Fruit fly (Drosophila melanogaster) whole organism, pupa: ENCODE results near the gene Ns4.

Source experiments
- CG10348 ChIP-seq: fragments of 200-800 bp; sonication (Bioruptor generic); IDR thresholded peaks from 2 replicates; pipeline ENCODE4 v1.3.6; 2022; ENCODE audit warnings: missing biosample characterization, missing genetic modification characterization
- CG12605 ChIP-seq: fragments of 200-800 bp; sonication (Bioruptor generic); IDR thresholded peaks from 2 replicates; pipeline ENCODE4 v1.3.6; 2022; ENCODE audit warnings: missing biosample characterization, missing genetic modification characterization
- CG13204 ChIP-seq: fragments of 200-800 bp; sonication (Bioruptor generic); optimal IDR thresholded peaks from 2 replicates; lab custom pipeline; 2018; ENCODE audit warnings: missing biosample characterization, mild to moderate bottlenecking, missing genetic modification characterization, moderate library complexity
- CG14655 ChIP-seq: fragments of 200-800 bp; sonication (Bioruptor generic); optimal IDR thresholded peaks from 3 replicates; lab custom pipeline; 2017; ENCODE audit warnings: mild to moderate bottlenecking, missing biosample characterization, missing genetic modification reagents, missing genetic modification characterization
- CG15710 ChIP-seq: fragments of 200-800 bp; sonication (Bioruptor generic); optimal IDR thresholded peaks from 2 replicates; lab custom pipeline; 2018; ENCODE audit warnings: missing biosample characterization, mild to moderate bottlenecking, missing genetic modification characterization, moderate library complexity
- CG17806 ChIP-seq: fragments of 200-800 bp; sonication (Bioruptor generic); optimal IDR thresholded peaks from 2 replicates; lab custom pipeline; 2018; ENCODE audit warnings: missing biosample characterization, mild to moderate bottlenecking, missing genetic modification characterization, moderate library complexity
- CG32121 ChIP-seq: fragments of 200-800 bp; sonication (Bioruptor generic); IDR thresholded peaks from 2 replicates; pipeline ENCODE4 v1.3.6; 2022; ENCODE audit warnings: missing biosample characterization, missing genetic modification characterization
- CG34367 ChIP-seq: fragments of 200-800 bp; sonication (Bioruptor generic); optimal IDR thresholded peaks from 2 replicates; lab custom pipeline; 2018; ENCODE audit warnings: missing biosample characterization, mild to moderate bottlenecking, missing genetic modification characterization
- CG4496 ChIP-seq: fragments of 200-800 bp; sonication (Bioruptor generic); IDR thresholded peaks from 3 replicates; pipeline ENCODE4 v1.3.6; 2022; ENCODE audit warnings: missing biosample characterization, missing genetic modification characterization
- CG8159 ChIP-seq: fragments of 200-800 bp; sonication (Bioruptor generic); optimal IDR thresholded peaks from 3 replicates; lab custom pipeline; 2018; ENCODE audit warnings: missing biosample characterization, mild to moderate bottlenecking, missing genetic modification characterization, moderate library complexity
- CG8301 ChIP-seq: fragments of 200-800 bp; sonication (Bioruptor generic); optimal IDR thresholded peaks from 2 replicates; lab custom pipeline; 2018; ENCODE audit warnings: missing biosample characterization, mild to moderate bottlenecking, missing genetic modification characterization
- CG9948 ChIP-seq: fragments of 200-800 bp; sonication (Bioruptor generic); optimal IDR thresholded peaks from 2 replicates; lab custom pipeline; 2018; ENCODE audit warnings: missing biosample characterization, mild to moderate bottlenecking, missing genetic modification characterization, moderate library complexity
- D1 ChIP-seq: fragments of 200-800 bp; sonication (Bioruptor generic); optimal IDR thresholded peaks from 2 replicates; lab custom pipeline; 2018; ENCODE audit warnings: missing biosample characterization, mild to moderate bottlenecking, missing genetic modification characterization, moderate library complexity
- EcR ChIP-seq: fragments of 200-800 bp; sonication (Bioruptor generic); optimal IDR thresholded peaks from 3 replicates; lab custom pipeline; 2019; ENCODE audit warnings: missing biosample characterization, missing genetic modification characterization, mild to moderate bottlenecking, moderate library complexity, missing genetic modification reagents
- Ets98B ChIP-seq: fragments of 200-800 bp; sonication (Bioruptor generic); IDR thresholded peaks from 2 replicates; pipeline ENCODE4 v1.3.6; 2022; ENCODE audit warnings: missing biosample characterization, missing genetic modification characterization
- Pif1A ChIP-seq: fragments of 200-800 bp; sonication (Bioruptor generic); optimal IDR thresholded peaks from 3 replicates; lab custom pipeline; 2016; ENCODE audit warnings: missing biosample characterization, missing genetic modification characterization
- Pif1B ChIP-seq: fragments of 200-800 bp; sonication (Bioruptor generic); optimal IDR thresholded peaks from 3 replicates; lab custom pipeline; 2016; ENCODE audit warnings: missing biosample characterization, missing genetic modification characterization
- Snoo ChIP-seq: fragments of 200-800 bp; sonication (Bioruptor generic); optimal IDR thresholded peaks from 3 replicates; lab custom pipeline; 2017; ENCODE audit warnings: missing biosample characterization, mild to moderate bottlenecking, missing genetic modification characterization, inconsistent platforms
- fd96Ca ChIP-seq: fragments of 200-800 bp; sonication (Bioruptor generic); IDR thresholded peaks from 3 replicates; pipeline ENCODE4 v1.3.6; 2022; ENCODE audit warnings: missing biosample characterization, missing genetic modification characterization
- gl ChIP-seq: fragments of 200-800 bp; sonication (Bioruptor generic); optimal IDR thresholded peaks from 2 replicates; lab custom pipeline; 2018; ENCODE audit warnings: missing biosample characterization, mild to moderate bottlenecking, missing genetic modification characterization
- rn ChIP-seq: fragments of 200-800 bp; sonication (Bioruptor generic); IDR thresholded peaks from 2 replicates; pipeline ENCODE4 v1.3.6; 2022; ENCODE audit warnings: missing biosample characterization, missing genetic modification characterization

The Ns4 gene

dm6 chr2L:20794656-20795055 lies 42.4 kb downstream of the Ns4 start:
- TF ChIP-seq CG8301 (tag; lab: Kevin White, UChicago), result no peak
- peak; percentile 78 for TF ChIP-seq CG4496 (GFP tag; lab: Robert Waterston, UW)
- TF ChIP-seq CG15710 (tag; lab: Kevin White, UChicago), result no peak
- TF ChIP-seq Ets98B (GFP tag; lab: Robert Waterston, UW), result no peak
- TF ChIP-seq, all 21 proteins: peak for 1

- TF ChIP-seq D1 (tag; lab: Kevin White, UChicago) (no peak), CG34367 (no peak), CG10348 (GFP tag; lab: Robert Waterston, UW) (no peak), CG15710 (tag; lab: Kevin White, UChicago) (no peak), Snoo (tag; lab: Kevin White, UChicago) (no peak)
Observed at dm6 chr2L:20795774-20796173, 43.5 kb downstream of the Ns4 start.

dm6 chr2L:20796758-20797514 lies 44.7 kb downstream of the Ns4 start, which contains the start of gene vari:
Gene vari (minus strand): TSS chr2L:20797042.
- TF ChIP-seq D1 (tag; lab: Kevin White, UChicago) (no peak), EcR (peak; percentile 4), Ets98B (GFP tag; lab: Robert Waterston, UW) (peak; percentile 20; the same call in 1 of the 2 replicates), CG4496 (GFP tag; lab: Robert Waterston, UW) (peak; percentile 0; the same call in 1 of the 3 replicates), CG8301 (tag; lab: Kevin White, UChicago) (no peak)

- TF ChIP-seq Pif1A (peak; percentile 57), CG32121 (GFP tag; lab: Robert Waterston, UW) (peak; percentile 45; the same call in 1 of the 2 replicates), CG8159 (tag; lab: Kevin White, UChicago) (peak; percentile 38), Snoo (tag; lab: Kevin White, UChicago) (peak; percentile 54), CG12605 (peak; percentile 37; the same call in 1 of the 2 replicates), CG17806 (tag; lab: Kevin White, UChicago) (peak; percentile 49), fd96Ca (peak; percentile 9; the same call in 1 of the 3 replicates), Ets98B (GFP tag; lab: Robert Waterston, UW) (peak; percentile 67), rn (no peak), gl (tag; lab: Kevin White, UChicago) (no peak), CG4496 (GFP tag; lab: Robert Waterston, UW) (peak; percentile 71; the same call in 1 of the 3 replicates), CG15710 (tag; lab: Kevin White, UChicago) (no peak), CG9948 (tag; lab: Kevin White, UChicago) (peak; percentile 37), EcR (no peak), CG8301 (tag; lab: Kevin White, UChicago) (peak; percentile 38)
- TF ChIP-seq, all 21 proteins: peak for 11
Observed at dm6 chr2L:20797515-20797847, 45.2 kb downstream of the Ns4 start, which contains the start of gene CG9328. Gene CG9328 (plus strand): TSS chr2L:20797715.

- TF ChIP-seq gl (tag; lab: Kevin White, UChicago) (no peak), Pif1B (GFP tag; lab: Kevin White, UChicago) (peak; percentile 0), EcR (peak; percentile 76)
Observed at dm6 chr2L:20798351-20798777, 46.1 kb downstream of the Ns4 start.

- TF ChIP-seq CG15710 (tag; lab: Kevin White, UChicago), result peak; percentile 97
- peak; percentile 97 for TF ChIP-seq CG8159 (tag; lab: Kevin White, UChicago)
- TF ChIP-seq CG14655 (GFP tag; lab: Kevin White, UChicago), result peak; percentile 86
- TF ChIP-seq CG4496 (GFP tag; lab: Robert Waterston, UW), result peak; percentile 90
- TF ChIP-seq gl (tag; lab: Kevin White, UChicago), result peak; percentile 96
- peak; percentile 70 for TF ChIP-seq CG12605
- TF ChIP-seq fd96Ca, result peak; percentile 88
- TF ChIP-seq CG17806 (tag; lab: Kevin White, UChicago), result peak; percentile 97
- TF ChIP-seq CG13204, result peak; percentile 93
- TF ChIP-seq Pif1A, result peak; percentile 95
- TF ChIP-seq CG8301 (tag; lab: Kevin White, UChicago), result peak; percentile 84
- TF ChIP-seq CG34367, result peak; percentile 96
- TF ChIP-seq D1 (tag; lab: Kevin White, UChicago), result peak; percentile 81
- TF ChIP-seq Ets98B (GFP tag; lab: Robert Waterston, UW), result peak; percentile 73
- peak; percentile 92 for TF ChIP-seq Pif1B (GFP tag; lab: Kevin White, UChicago)
- peak; percentile 75 for TF ChIP-seq rn
- TF ChIP-seq CG9948 (tag; lab: Kevin White, UChicago), result peak; percentile 95
- peak; percentile 56 for TF ChIP-seq EcR
- no peak for TF ChIP-seq CG10348 (GFP tag; lab: Robert Waterston, UW)
- TF ChIP-seq CG32121 (GFP tag; lab: Robert Waterston, UW), result peak; percentile 70
- peak; percentile 96 for TF ChIP-seq Snoo (tag; lab: Kevin White, UChicago)
Observed at dm6 chr2L:20799991-20800897, 48.0 kb downstream of the Ns4 start.
